Fruit fly (Drosophila melanogaster): ENCODE results near the gene CG5024.

DNA sequence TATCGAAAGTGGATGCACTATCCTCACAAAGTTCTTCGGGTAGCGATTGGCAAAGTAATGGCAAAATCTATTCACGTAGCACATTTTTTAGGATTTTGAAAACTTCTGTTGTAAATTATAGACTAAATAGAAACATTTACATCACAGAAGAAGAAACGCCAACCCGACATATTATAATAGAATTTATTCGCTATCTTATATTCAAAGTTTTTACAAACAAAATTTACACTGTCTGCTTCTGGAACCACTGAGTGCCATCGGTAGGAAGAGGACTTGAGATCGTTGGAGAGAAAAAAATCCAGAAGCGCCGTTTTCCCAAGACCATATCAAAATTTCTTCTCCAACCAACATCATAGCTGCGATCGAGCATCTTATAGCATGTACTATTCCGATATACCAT is 33.8 kb upstream of the CG5024 start, which contains the start of gene CG17195:
- TF ChIP-seq Clk (GFP tag; optimal IDR thresholded peaks at IDR 0.05) (no peak), cnc (optimal IDR thresholded peaks at IDR 0.05) (no peak), CG1620 (GFP tag; optimal IDR thresholded peaks at IDR 0.05) (no peak), Hr96 (GFP tag; optimal IDR thresholded peaks at IDR 0.05) (no peak), tj (GFP tag; optimal IDR thresholded peaks at IDR 0.05) (no peak), CG5204 (GFP tag; optimal IDR thresholded peaks at IDR 0.05) (no peak), CG12768 (GFP tag; optimal IDR thresholded peaks at IDR 0.05) (no peak), Mnt (GFP tag; optimal IDR thresholded peaks at IDR 0.05) (no peak), pad (GFP tag; optimal IDR thresholded peaks at IDR 0.05) (no peak)

Data from whole organism, adult.